Fruit fly (Drosophila melanogaster): Measurements from ENCODE around the gene CG7016.

dm6 chr3R:24862574-24863089, at the start of gene CG7016:
- TF ChIP-seq Dfd (GFP tag; optimal IDR thresholded peaks at IDR 0.05) (no peak), dmrt93B (GFP tag; optimal IDR thresholded peaks at IDR 0.05) (no peak), h (GFP tag; optimal IDR thresholded peaks at IDR 0.05) (no peak), sv (GFP tag; optimal IDR thresholded peaks at IDR 0.05) (no peak), psq (GFP tag; optimal IDR thresholded peaks at IDR 0.05) (no peak), usp (GFP tag; optimal IDR thresholded peaks at IDR 0.05) (no peak), woc (GFP tag; optimal IDR thresholded peaks at IDR 0.05) (no peak), br (GFP tag; optimal IDR thresholded peaks at IDR 0.05) (no peak), N (GFP tag; optimal IDR thresholded peaks at IDR 0.05) (no peak)
